Worm (Caenorhabditis elegans) whole organism, late embryonic: ENCODE data around the gene marc-1.

Experiments used
- K09A11.1 ChIP-seq: sonication (generic microtip); optimal IDR thresholded peaks from 2 replicates; lab custom pipeline; 2017; ENCODE audit warnings: antibody characterized with exemption, mild to moderate bottlenecking, missing genetic modification characterization, missing compliant biosample characterization; ENCODE audit not compliant: insufficient read depth
- ama-1 ChIP-seq: fragments of 150-350 bp; optimal IDR thresholded peaks from 2 replicates; lab custom pipeline; 2014
- ceh-30 ChIP-seq: fragments of 150-350 bp; optimal IDR thresholded peaks from 2 replicates; lab custom pipeline; 2014; ENCODE audit warnings: missing biosample characterization, missing genetic modification characterization
- ceh-31 ChIP-seq: sonication (generic microtip); optimal IDR thresholded peaks from 2 replicates; lab custom pipeline; 2016; ENCODE audit warnings: missing genetic modification characterization, missing compliant biosample characterization
- ceh-48 ChIP-seq: sonication (generic microtip); optimal IDR thresholded peaks from 2 replicates; lab custom pipeline; 2016; ENCODE audit warnings: missing genetic modification characterization, inconsistent platforms, missing compliant biosample characterization
- nfya-1 ChIP-seq: sonication (generic microtip); optimal IDR thresholded peaks from 2 replicates; lab custom pipeline; 2017; ENCODE audit warnings: missing genetic modification characterization, mild to moderate bottlenecking, missing compliant biosample characterization, antibody characterized with exemption, moderate library complexity
- nhr-232 ChIP-seq: sonication (generic microtip); optimal IDR thresholded peaks from 2 replicates; lab custom pipeline; 2016; ENCODE audit warnings: missing genetic modification characterization, missing compliant biosample characterization
- pqm-1 ChIP-seq: sonication (generic microtip); optimal IDR thresholded peaks from 2 replicates; lab custom pipeline; 2016; ENCODE audit warnings: missing genetic modification characterization, missing compliant biosample characterization
- ref-2 ChIP-seq: sonication (generic microtip); optimal IDR thresholded peaks from 2 replicates; lab custom pipeline; 2016; ENCODE audit warnings: missing genetic modification characterization, missing compliant biosample characterization
- rnt-1 ChIP-seq: sonication (generic microtip); optimal IDR thresholded peaks from 2 replicates; lab custom pipeline; 2016; ENCODE audit warnings: missing genetic modification characterization, missing compliant biosample characterization
- tbx-2 ChIP-seq: sonication (generic microtip); optimal IDR thresholded peaks from 2 replicates; lab custom pipeline; 2016; ENCODE audit warnings: missing genetic modification characterization, missing compliant biosample characterization
- zip-5 ChIP-seq: sonication (generic microtip); optimal IDR thresholded peaks from 2 replicates; lab custom pipeline; 2016; ENCODE audit warnings: missing genetic modification characterization, missing compliant biosample characterization
- ztf-16 ChIP-seq: sonication (generic microtip); optimal IDR thresholded peaks from 2 replicates; lab custom pipeline; 2017; ENCODE audit warnings: missing genetic modification characterization, missing compliant biosample characterization

DNA sequence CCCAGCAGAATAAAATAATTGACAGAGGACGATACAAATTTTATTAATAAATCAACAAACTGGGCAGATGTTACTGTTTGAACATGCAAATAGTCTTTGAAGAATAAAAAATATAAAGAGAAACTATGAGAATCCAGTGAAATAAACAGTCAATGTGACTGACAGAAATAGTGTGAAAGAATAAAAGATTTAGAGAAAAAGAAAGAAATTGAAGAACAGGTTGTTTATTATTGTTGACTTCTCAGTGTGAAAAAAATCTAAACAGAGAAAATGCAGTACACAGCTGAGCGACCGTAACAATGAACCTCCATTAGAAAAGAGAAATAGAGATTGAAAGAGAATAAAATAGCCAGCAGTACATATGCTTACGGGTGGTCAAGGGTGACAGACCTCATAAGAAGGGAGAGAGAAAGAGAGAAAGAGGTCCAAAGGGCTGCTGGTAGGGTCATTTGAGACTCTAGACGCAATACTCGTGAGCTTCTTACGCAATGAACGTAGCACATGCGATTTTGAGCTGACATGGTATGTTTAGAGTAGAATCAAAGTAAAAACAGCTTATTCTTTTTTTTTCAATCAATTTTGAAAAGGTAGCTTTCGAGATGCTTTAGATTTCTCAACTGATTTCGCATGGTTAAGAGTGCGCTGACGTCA lies 15.4 kb upstream of the marc-1 start, which contains the start of gene slcr-46.3:
- no peak for TF ChIP-seq nhr-232 (tag; lab: Kevin White, UChicago)
- TF ChIP-seq nfya-1 (tag; lab: Kevin White, UChicago), result peak; percentile 13
- TF ChIP-seq rnt-1 (tag; lab: Kevin White, UChicago), result no peak
- no peak for TF ChIP-seq ceh-48 (tag; lab: Kevin White, UChicago)
- no peak for TF ChIP-seq ceh-31
- TF ChIP-seq K09A11.1, result no peak
- TF ChIP-seq zip-5 (tag; lab: Kevin White, UChicago), result no peak
- TF ChIP-seq ama-1 (lab: Kevin White, UChicago), result no peak
- peak; percentile 12 for TF ChIP-seq tbx-2
- no peak for TF ChIP-seq pqm-1
- TF ChIP-seq ref-2 (tag; lab: Kevin White, UChicago), result peak; percentile 36
- TF ChIP-seq ztf-16, result no peak
- no peak for TF ChIP-seq ceh-30 (tag; lab: Kevin White, UChicago)
